Worm (Caenorhabditis elegans) whole organism, L3 larva: ENCODE results near the gene nas-22.
A peak's percentile ranks its signal among the peaks of the same experiment; 100 is the strongest.

Experiments used
- R02D3.7 ChIP-seq: fragments of 150-350 bp; optimal IDR thresholded peaks from 2 replicates; lab custom pipeline; 2014; ENCODE audit warnings: missing biosample characterization, missing genetic modification characterization
- ZK546.5 ChIP-seq: sonication (generic microtip); optimal IDR thresholded peaks from 2 replicates; lab custom pipeline; 2017; ENCODE audit warnings: missing biosample characterization, missing genetic modification characterization
- ceh-16 ChIP-seq: sonication (generic microtip); optimal IDR thresholded peaks from 2 replicates; lab custom pipeline; 2017; ENCODE audit warnings: missing biosample characterization, missing genetic modification characterization
- ceh-28 ChIP-seq: fragments of 150-350 bp; optimal IDR thresholded peaks from 2 replicates; lab custom pipeline; 2014; ENCODE audit warnings: missing biosample characterization, missing genetic modification reagents, missing genetic modification characterization
- ceh-82 ChIP-seq: fragments of 150-350 bp; optimal IDR thresholded peaks from 2 replicates; lab custom pipeline; 2014; ENCODE audit warnings: missing biosample characterization, missing genetic modification characterization
- daf-12 ChIP-seq: fragments of 150-350 bp; optimal IDR thresholded peaks from 2 replicates; lab custom pipeline; 2014; ENCODE audit warnings: missing biosample characterization, missing genetic modification reagents, missing genetic modification characterization
- egl-5 ChIP-seq: fragments of 150-350 bp; optimal IDR thresholded peaks from 2 replicates; lab custom pipeline; 2017; ENCODE audit warnings: missing biosample characterization, missing genetic modification reagents, missing genetic modification characterization, inconsistent platforms
- elt-1 ChIP-seq: fragments of 150-350 bp; optimal IDR thresholded peaks from 2 replicates; lab custom pipeline; 2014; ENCODE audit warnings: missing biosample characterization, missing genetic modification characterization
- elt-2 ChIP-seq: sonication (generic microtip); optimal IDR thresholded peaks from 2 replicates; lab custom pipeline; 2016; ENCODE audit warnings: missing genetic modification reagents, mild to moderate bottlenecking, missing genetic modification characterization, missing compliant biosample characterization
- eor-1 ChIP-seq, 2 experiments: fragments of 150-350 bp; optimal IDR thresholded peaks; 2 replicates each; lab custom pipeline; 2014 to 2018; ENCODE audit warnings: missing biosample characterization in 2 of 2, missing genetic modification characterization in 2 of 2
- fkh-10 ChIP-seq: sonication (generic microtip); optimal IDR thresholded peaks from 2 replicates; lab custom pipeline; 2017; ENCODE audit warnings: missing biosample characterization, missing genetic modification reagents, missing genetic modification characterization
- fkh-2 ChIP-seq: fragments of 150-350 bp; optimal IDR thresholded peaks from 2 replicates; lab custom pipeline; 2014; ENCODE audit warnings: missing biosample characterization, missing genetic modification reagents, missing genetic modification characterization
- hmg-11 ChIP-seq: sonication (generic microtip); optimal IDR thresholded peaks from 2 replicates; lab custom pipeline; 2016; ENCODE audit warnings: missing genetic modification characterization, missing compliant biosample characterization
- jun-1 ChIP-seq: fragments of 150-350 bp; optimal IDR thresholded peaks from 2 replicates; lab custom pipeline; 2014; ENCODE audit warnings: missing biosample characterization, missing genetic modification reagents, missing genetic modification characterization
- lin-15B ChIP-seq: fragments of 150-350 bp; optimal IDR thresholded peaks from 2 replicates; lab custom pipeline; 2014; ENCODE audit warnings: missing biosample characterization, missing genetic modification characterization
- lin-39 ChIP-seq: fragments of 150-350 bp; optimal IDR thresholded peaks from 2 replicates; lab custom pipeline; 2018; ENCODE audit warnings: missing biosample characterization, missing genetic modification reagents, missing genetic modification characterization
- lsy-12 ChIP-seq: sonication (generic microtip); optimal IDR thresholded peaks from 2 replicates; lab custom pipeline; 2016; ENCODE audit warnings: mild to moderate bottlenecking, missing genetic modification characterization, missing compliant biosample characterization
- mml-1 ChIP-seq: fragments of 150-350 bp; sonication (generic microtip); optimal IDR thresholded peaks from 3 replicates; lab custom pipeline; 2014; ENCODE audit warnings: missing biosample characterization, missing genetic modification characterization
- nfya-1 ChIP-seq: sonication (generic microtip); optimal IDR thresholded peaks from 2 replicates; lab custom pipeline; 2017; ENCODE audit warnings: missing genetic modification characterization, mild to moderate bottlenecking, missing compliant biosample characterization, antibody characterized with exemption, moderate library complexity; ENCODE audit not compliant: insufficient read depth
- nhr-23 ChIP-seq: fragments of 150-350 bp; optimal IDR thresholded peaks from 2 replicates; lab custom pipeline; 2014; ENCODE audit warnings: missing biosample characterization, missing genetic modification reagents, missing genetic modification characterization
- nhr-25 ChIP-seq: sonication (generic microtip); optimal IDR thresholded peaks from 2 replicates; lab custom pipeline; 2017; ENCODE audit warnings: missing biosample characterization, missing genetic modification characterization
- nhr-28 ChIP-seq: fragments of 150-350 bp; optimal IDR thresholded peaks from 2 replicates; lab custom pipeline; 2014; ENCODE audit warnings: missing biosample characterization, missing genetic modification characterization
- nhr-43 ChIP-seq: sonication (generic microtip); optimal IDR thresholded peaks from 2 replicates; lab custom pipeline; 2016; ENCODE audit warnings: mild to moderate bottlenecking, missing genetic modification characterization, missing compliant biosample characterization; ENCODE audit not compliant: poor library complexity, severe bottlenecking
- pha-4 ChIP-seq: fragments of 150-350 bp; optimal IDR thresholded peaks from 2 replicates; lab custom pipeline; 2014; ENCODE audit warnings: missing biosample characterization, missing genetic modification reagents, missing genetic modification characterization
- pqm-1 ChIP-seq: fragments of 150-350 bp; optimal IDR thresholded peaks from 2 replicates; lab custom pipeline; 2017; ENCODE audit warnings: missing biosample characterization, missing genetic modification characterization, inconsistent platforms
- snpc-4 ChIP-seq: fragments of 150-350 bp; optimal IDR thresholded peaks from 2 replicates; lab custom pipeline; 2014; ENCODE audit warnings: missing biosample characterization, missing genetic modification characterization
- tbx-2 ChIP-seq: sonication (generic microtip); optimal IDR thresholded peaks from 2 replicates; lab custom pipeline; 2016; ENCODE audit warnings: mild to moderate bottlenecking, missing genetic modification characterization, missing compliant biosample characterization
- unc-62 ChIP-seq: fragments of 150-350 bp; sonication (generic microtip); optimal IDR thresholded peaks from 4 replicates; lab custom pipeline; 2014; ENCODE audit warnings: missing biosample characterization, missing genetic modification reagents, missing genetic modification characterization

The nas-22 gene

ce11 chrV:11504853-11505397 lies 30.4 kb downstream of the nas-22 start, which contains the start of the genes C55A6.1 and C55A6.10:
TSS of gene C55A6.1 (minus strand) at chrV:11504968.
TSS of gene C55A6.10 (plus strand) at chrV:11505347.
- TF ChIP-seq nhr-23 (peak; percentile 61), pha-4 (tag; lab: Kevin White, UChicago) (peak; percentile 66), hmg-11 (tag; lab: Kevin White, UChicago) (peak; percentile 68), nfya-1 (tag; lab: Kevin White, UChicago) (peak; percentile 83), R02D3.7 (tag; lab: Kevin White, UChicago) (peak; percentile 44), pqm-1 (tag; lab: Kevin White, UChicago) (peak; percentile 20), jun-1 (tag; lab: Kevin White, UChicago) (peak; percentile 44), nhr-43 (tag; lab: Kevin White, UChicago) (peak; percentile 70), lin-39 (tag; lab: Kevin White, UChicago) (peak; percentile 22), elt-2 (peak; percentile 40), ceh-28 (peak; percentile 61), tbx-2 (tag; lab: Kevin White, UChicago) (peak; percentile 36), snpc-4 (tag; lab: Kevin White, UChicago) (peak; percentile 20), elt-1 (tag; lab: Kevin White, UChicago) (peak; percentile 13), nhr-25 (tag; lab: Kevin White, UChicago) (peak; percentile 47), fkh-10 (GFP tag; lab: Kevin White, UChicago) (peak; percentile 16), lsy-12 (tag; lab: Kevin White, UChicago) (peak; percentile 49), lin-15B (tag; lab: Kevin White, UChicago) (peak; percentile 46)

ce11 chrV:11506347-11506746 lies 31.8 kb downstream of the nas-22 start:
- TF ChIP-seq nfya-1 (tag; lab: Kevin White, UChicago), result peak; percentile 18
- TF ChIP-seq pha-4 (tag; lab: Kevin White, UChicago), result peak; percentile 84
- TF ChIP-seq fkh-2 (tag; lab: Kevin White, UChicago), result no peak
- peak; percentile 48 for TF ChIP-seq egl-5 (tag; lab: Kevin White, UChicago)
- TF ChIP-seq, all 47 proteins: peak for 3

ce11 chrV:11508773-11509172 lies 34.3 kb downstream of the nas-22 start, which contains the start of gene ttll-5:
TSS of gene ttll-5 (plus strand) at chrV:11509060.
- TF ChIP-seq nhr-25 (tag; lab: Kevin White, UChicago), result peak; percentile 83
- no peak for TF ChIP-seq ceh-82 (tag; lab: Kevin White, UChicago)
- TF ChIP-seq daf-12 (tag; lab: Kevin White, UChicago), result no peak

- TF ChIP-seq pha-4 (tag; lab: Kevin White, UChicago), result peak; percentile 41
- TF ChIP-seq nfya-1 (tag; lab: Kevin White, UChicago), result no peak
- no peak for TF ChIP-seq ceh-16 (tag; lab: Kevin White, UChicago)
- no peak for TF ChIP-seq eor-1 (tag; optimal IDR thresholded peaks at IDR 0.05; lab: Kevin White, UChicago)
- TF ChIP-seq snpc-4 (tag; lab: Kevin White, UChicago), result no peak
Measured at ce11 chrV:11513432-11513831, 38.9 kb downstream of the nas-22 start, which contains the start of gene C55A6.3. TSS of gene C55A6.3 (minus strand) at chrV:11513532.

- no peak for TF ChIP-seq ZK546.5
- TF ChIP-seq pha-4 (tag; lab: Kevin White, UChicago), result peak; percentile 93
Measured at ce11 chrV:11514677-11515076, 40.2 kb downstream of the nas-22 start, which contains the start of gene C55A6.6. TSS of gene C55A6.6 (minus strand) at chrV:11514737.

ce11 chrV:11515145-11515544 lies 40.6 kb downstream of the nas-22 start:
- no peak for TF ChIP-seq ZK546.5
- TF ChIP-seq egl-5 (tag; lab: Kevin White, UChicago), result no peak
- no peak for TF ChIP-seq nhr-28 (tag; lab: Kevin White, UChicago)
- TF ChIP-seq mml-1 (tag; lab: Kevin White, UChicago), result no peak
- TF ChIP-seq unc-62 (GFP tag; lab: Kevin White, UChicago), result no peak
- TF ChIP-seq fkh-10 (GFP tag; lab: Kevin White, UChicago), result no peak
